Worm (Caenorhabditis elegans) whole organism, mixed stage, embryonic: ENCODE data around the gene ptc-1.

Experiments used
- blmp-1 ChIP-seq: fragments of 150-350 bp; optimal IDR thresholded peaks from 2 replicates; lab custom pipeline; 2014; ENCODE audit warnings: missing biosample characterization, missing genetic modification characterization
- elt-1 ChIP-seq: sonication (generic microtip); optimal IDR thresholded peaks from 2 replicates; lab custom pipeline; 2017; ENCODE audit warnings: missing genetic modification characterization, mild to moderate bottlenecking, missing compliant biosample characterization, antibody characterized with exemption, moderate library complexity, borderline replicate concordance; ENCODE audit not compliant: insufficient read depth

DNA sequence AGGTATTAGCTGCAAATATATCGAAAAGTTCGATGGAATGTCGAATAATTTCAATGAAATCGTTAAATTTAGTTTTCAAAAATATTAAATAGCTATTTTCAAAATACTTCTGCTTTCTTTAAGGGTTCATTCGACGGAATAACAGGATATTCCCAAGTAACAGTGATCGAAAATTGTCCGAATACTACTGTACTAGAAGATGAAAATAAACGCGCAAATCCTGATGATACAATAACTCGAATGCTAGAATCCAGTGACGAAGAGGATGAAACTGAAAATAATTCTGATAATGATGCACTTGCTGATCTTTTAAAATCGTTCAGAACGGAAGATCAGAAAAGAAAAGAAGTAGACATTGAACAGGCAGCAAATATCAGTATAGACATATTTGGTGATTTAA is 7.7 kb downstream of the ptc-1 start:
- TF ChIP-seq elt-1 (tag; lab: Kevin White, UChicago), result no peak
- TF ChIP-seq blmp-1 (tag; lab: Kevin White, UChicago), result no peak
